Worm (Caenorhabditis elegans) whole organism, mixed stage, embryonic: ENCODE data around the gene Y34F4.3.

ENCODE experiments used
- ceh-39 ChIP-seq: fragments of 150-350 bp; optimal IDR thresholded peaks from 2 replicates; lab custom pipeline; 2014; ENCODE audit warnings: missing biosample characterization, missing genetic modification characterization
- ces-1 ChIP-seq: fragments of 150-350 bp; optimal IDR thresholded peaks from 2 replicates; lab custom pipeline; 2014; ENCODE audit warnings: missing biosample characterization, missing genetic modification reagents, missing genetic modification characterization
- cnd-1 ChIP-seq: fragments of 200-800 bp; sonication (Bioruptor generic); optimal IDR thresholded peaks from 2 replicates; lab custom pipeline; 2018; ENCODE audit warnings: mild to moderate bottlenecking, missing genetic modification characterization, missing compliant biosample characterization
- elt-3 ChIP-seq: fragments of 150-350 bp; optimal IDR thresholded peaks from 2 replicates; lab custom pipeline; 2014; ENCODE audit warnings: missing biosample characterization, missing genetic modification characterization
- hlh-1 ChIP-seq: fragments of 150-350 bp; optimal IDR thresholded peaks from 2 replicates; lab custom pipeline; 2014; ENCODE audit warnings: missing biosample characterization, missing genetic modification reagents, missing genetic modification characterization
- lin-13 ChIP-seq: fragments of 150-350 bp; optimal IDR thresholded peaks from 2 replicates; lab custom pipeline; 2014; ENCODE audit warnings: missing biosample characterization, missing genetic modification characterization
- nhr-12 ChIP-seq: fragments of 150-350 bp; optimal IDR thresholded peaks from 2 replicates; lab custom pipeline; 2014; ENCODE audit warnings: missing biosample characterization, missing genetic modification characterization
- nhr-28 ChIP-seq: fragments of 150-350 bp; optimal IDR thresholded peaks from 2 replicates; lab custom pipeline; 2014; ENCODE audit warnings: missing biosample characterization, missing genetic modification characterization
- nhr-76 ChIP-seq: sonication (generic microtip); optimal IDR thresholded peaks from 2 replicates; lab custom pipeline; 2017; ENCODE audit warnings: missing biosample characterization, missing genetic modification characterization
- pha-4 ChIP-seq: fragments of 150-350 bp; optimal IDR thresholded peaks from 2 replicates; lab custom pipeline; 2018; ENCODE audit warnings: missing biosample characterization, missing genetic modification reagents, missing genetic modification characterization
- sptf-1 ChIP-seq: sonication (generic microtip); optimal IDR thresholded peaks from 2 replicates; lab custom pipeline; 2017; ENCODE audit warnings: mild to moderate bottlenecking, missing genetic modification characterization, moderate library complexity, missing compliant biosample characterization
- unc-39 ChIP-seq: fragments of 150-350 bp; optimal IDR thresholded peaks from 2 replicates; lab custom pipeline; 2014; ENCODE audit warnings: missing biosample characterization, missing genetic modification characterization
- unc-62 ChIP-seq: fragments of 150-350 bp; optimal IDR thresholded peaks from 2 replicates; lab custom pipeline; 2014; ENCODE audit warnings: missing biosample characterization, missing genetic modification reagents, missing genetic modification characterization
- ztf-11 ChIP-seq: fragments of 150-350 bp; optimal IDR thresholded peaks from 2 replicates; lab custom pipeline; 2014; ENCODE audit warnings: missing biosample characterization, missing genetic modification characterization

DNA sequence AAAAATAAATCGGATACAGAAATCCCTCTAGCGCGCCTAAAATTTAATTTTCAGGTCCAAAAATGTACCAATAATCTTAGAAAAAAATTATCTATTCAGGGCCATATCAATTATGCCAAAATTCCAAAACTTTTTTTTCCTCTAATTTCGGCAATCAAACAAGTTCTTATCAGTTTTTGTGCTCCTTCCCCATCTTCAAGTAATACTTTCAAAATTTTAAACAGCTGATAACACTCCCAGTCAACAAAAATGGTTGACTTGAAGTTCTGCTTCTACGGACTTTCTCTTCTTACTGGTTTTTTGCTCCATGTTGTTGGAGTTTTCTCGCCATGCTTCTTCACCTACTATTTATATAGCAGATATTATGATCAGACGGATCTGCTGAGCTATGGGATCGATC, 4.8 kb upstream of the Y34F4.3 start, which contains the start of gene clc-23:
- no peak for TF ChIP-seq sptf-1 (tag; lab: Kevin White, UChicago)
- no peak for TF ChIP-seq hlh-1 (tag; lab: Kevin White, UChicago)
- TF ChIP-seq nhr-12, result no peak
- no peak for TF ChIP-seq nhr-28 (tag; lab: Kevin White, UChicago)
- no peak for TF ChIP-seq ces-1 (GFP tag; lab: Kevin White, UChicago)
- no peak for TF ChIP-seq elt-3 (tag; lab: Kevin White, UChicago)
- no peak for TF ChIP-seq cnd-1 (tag; lab: Kevin White, UChicago)
- TF ChIP-seq unc-39 (tag; lab: Kevin White, UChicago), result no peak
- no peak for TF ChIP-seq unc-62 (GFP tag; lab: Kevin White, UChicago)
- TF ChIP-seq nhr-76 (tag; lab: Kevin White, UChicago), result no peak
- no peak for TF ChIP-seq lin-13 (tag; lab: Kevin White, UChicago)
- TF ChIP-seq ztf-11 (tag; lab: Kevin White, UChicago), result no peak
- TF ChIP-seq pha-4 (tag; lab: Kevin White, UChicago), result no peak
- TF ChIP-seq ceh-39 (tag; lab: Kevin White, UChicago), result no peak
